Worm (Caenorhabditis elegans) whole organism, L1 larva: ENCODE data around the gene F20D6.1.
A peak's percentile ranks its signal among the peaks of the same experiment; 100 is the strongest.

Experiments
- C04F5.9 ChIP-seq: sonication (generic microtip); optimal IDR thresholded peaks from 2 replicates; lab custom pipeline; 2016; ENCODE audit warnings: missing genetic modification characterization, missing compliant biosample characterization
- blmp-1 ChIP-seq: fragments of 150-350 bp; optimal IDR thresholded peaks from 2 replicates; lab custom pipeline; 2014; ENCODE audit warnings: missing biosample characterization, missing genetic modification characterization
- ces-1 ChIP-seq: fragments of 150-350 bp; optimal IDR thresholded peaks from 2 replicates; lab custom pipeline; 2014; ENCODE audit warnings: missing biosample characterization, missing genetic modification reagents, missing genetic modification characterization
- efl-1 ChIP-seq, 4 experiments: fragments of 150-350 bp; optimal IDR thresholded peaks in 3 of 4; peaks in 1 of 4; 1 replicate in 1 of 4; 2 replicates in 3 of 4; lab custom pipeline; 2014; ENCODE audit warnings: missing biosample characterization in 2 of 4, missing genetic modification characterization in 2 of 4, missing genetic modification reagents in 2 of 4
- elt-3 ChIP-seq, 6 experiments: fragments of 150-350 bp in 1 of 6; sonication (generic microtip); optimal IDR thresholded peaks; 2 replicates each; lab custom pipeline; 2017 to 2018; ENCODE audit warnings: missing biosample characterization in 6 of 6, missing genetic modification characterization in 6 of 6, inconsistent platforms in 1 of 6
- ets-5 ChIP-seq: fragments of 200-800 bp; sonication (Bioruptor generic); IDR thresholded peaks from 2 replicates; pipeline ENCODE4 v1.3.6; 2022; ENCODE audit warnings: missing genetic modification characterization, missing compliant biosample characterization
- fkh-4 ChIP-seq: sonication (generic microtip); optimal IDR thresholded peaks from 2 replicates; lab custom pipeline; 2016; ENCODE audit warnings: missing compliant biosample characterization, missing genetic modification characterization, borderline replicate concordance
- isw-1 ChIP-seq: fragments of 200-800 bp; sonication (Bioruptor generic); IDR thresholded peaks from 2 replicates; pipeline ENCODE4 v1.3.6; 2022; ENCODE audit warnings: missing genetic modification characterization, missing compliant biosample characterization
- lin-15B ChIP-seq: fragments of 150-350 bp; sonication (generic microtip); optimal IDR thresholded peaks from 3 replicates; lab custom pipeline; 2014; ENCODE audit warnings: missing biosample characterization, missing genetic modification characterization
- lin-35 ChIP-seq, 2 experiments: fragments of 150-350 bp; optimal IDR thresholded peaks; 2 replicates each; lab custom pipeline; 2014; ENCODE audit warnings: missing biosample characterization in 2 of 2, missing genetic modification characterization in 2 of 2, missing genetic modification reagents in 2 of 2
- lin-39 ChIP-seq: fragments of 150-350 bp; optimal IDR thresholded peaks from 2 replicates; lab custom pipeline; 2014; ENCODE audit warnings: missing biosample characterization, missing genetic modification reagents, missing genetic modification characterization
- mep-1 ChIP-seq: fragments of 150-350 bp; optimal IDR thresholded peaks from 2 replicates; lab custom pipeline; 2014; ENCODE audit warnings: missing biosample characterization, missing genetic modification characterization
- nhr-11 ChIP-seq: fragments of 150-350 bp; optimal IDR thresholded peaks from 2 replicates; lab custom pipeline; 2014; ENCODE audit warnings: missing biosample characterization, missing genetic modification characterization
- nhr-19 ChIP-seq: fragments of 200-800 bp; sonication (Bioruptor generic); conservative IDR thresholded peaks from 2 replicates; pipeline ENCODE4 v1.3.6; 2022; ENCODE audit warnings: missing genetic modification characterization, missing compliant biosample characterization
- nhr-20 ChIP-seq: sonication (generic microtip); optimal IDR thresholded peaks from 2 replicates; lab custom pipeline; 2016; ENCODE audit warnings: mild to moderate bottlenecking, missing genetic modification characterization, missing compliant biosample characterization
- nhr-47 ChIP-seq: sonication (generic microtip); optimal IDR thresholded peaks from 2 replicates; lab custom pipeline; 2016; ENCODE audit warnings: mild to moderate bottlenecking, missing genetic modification characterization, moderate library complexity, missing compliant biosample characterization
- nhr-71 ChIP-seq: sonication (generic microtip); optimal IDR thresholded peaks from 2 replicates; lab custom pipeline; 2016; ENCODE audit warnings: mild to moderate bottlenecking, missing genetic modification characterization, moderate library complexity, missing compliant biosample characterization
- nhr-85 ChIP-seq: sonication (generic microtip); peaks from one replicate; lab custom pipeline; 2016; ENCODE audit warnings: missing genetic modification characterization, inconsistent platforms, missing compliant biosample characterization
- pax-3 ChIP-seq: fragments of 200-800 bp; sonication (Bioruptor generic); optimal IDR thresholded peaks from 2 replicates; lab custom pipeline; 2018; ENCODE audit warnings: mild to moderate bottlenecking, missing genetic modification characterization, moderate library complexity, missing compliant biosample characterization
- snu-23 ChIP-seq: sonication (generic microtip); optimal IDR thresholded peaks from 2 replicates; lab custom pipeline; 2016; ENCODE audit warnings: missing genetic modification characterization, missing compliant biosample characterization
- tlp-1 ChIP-seq: fragments of 150-350 bp; optimal IDR thresholded peaks from 2 replicates; lab custom pipeline; 2014; ENCODE audit warnings: missing biosample characterization, missing genetic modification characterization
- xbp-1 ChIP-seq: sonication (generic microtip); optimal IDR thresholded peaks from 2 replicates; lab custom pipeline; 2016; ENCODE audit warnings: missing genetic modification characterization, missing compliant biosample characterization

The F20D6.1 gene

ce11 chrV:8235331-8235730 is 44.8 kb downstream of the F20D6.1 start (continued):
- peak; percentile 60 for TF ChIP-seq mep-1 (tag; lab: Kevin White, UChicago)
- TF ChIP-seq xbp-1, result no peak

ce11 chrV:8238290-8238689 is 47.8 kb downstream of the F20D6.1 start, which contains the start of gene rol-3:
Gene rol-3 (minus strand): TSS chrV:8238409.
- TF ChIP-seq blmp-1 (tag; lab: Kevin White, UChicago) (peak; percentile 42), C04F5.9 (tag; lab: Kevin White, UChicago) (no peak), pax-3 (tag; lab: Kevin White, UChicago) (no peak), ets-5 (GFP tag; lab: Robert Waterston, UW) (no peak), lin-15B (tag; lab: Kevin White, UChicago) (no peak), nhr-20 (tag; lab: Kevin White, UChicago) (peak; percentile 16), elt-3 (tag; optimal IDR thresholded peaks at IDR 0.05; lab: Kevin White, UChicago) (peak in 4 of 6 experiments; percentile 15 to 63 (median 26)), lin-35 (GFP tag; optimal IDR thresholded peaks at IDR 0.05; lab: Kevin White, UChicago) (peak in 1 of 2 experiments; percentile 23), isw-1 (GFP tag; lab: Robert Waterston, UW) (no peak), ces-1 (GFP tag; lab: Kevin White, UChicago) (no peak), efl-1 (optimal IDR thresholded peaks at IDR 0.05; lab: Kevin White, UChicago) (no peak), efl-1 (GFP tag; optimal IDR thresholded peaks at IDR 0.05 in 1 of 2; lab: Kevin White, UChicago) (peak in 1 of 2 experiments; percentile 80), nhr-71 (tag; lab: Kevin White, UChicago) (peak; percentile 18), nhr-19 (no peak), fkh-4 (no peak), nhr-47 (no peak), snu-23 (GFP tag; lab: Kevin White, UChicago) (peak; percentile 44), nhr-85 (peak; percentile 63), mep-1 (tag; lab: Kevin White, UChicago) (peak; percentile 9), lin-39 (tag; lab: Kevin White, UChicago) (no peak)

- TF ChIP-seq nhr-11 (tag; lab: Kevin White, UChicago) (no peak), tlp-1 (tag; lab: Kevin White, UChicago) (no peak)
These were observed 49.4 kb downstream of the F20D6.1 start, which contains the start of gene C16D9.3 for ce11 chrV:8239928-8240327. Gene C16D9.3 (minus strand): TSS chrV:8240028.
